Worm (Caenorhabditis elegans): ENCODE data around the gene K04G7.1.

The K04G7.1 gene

ce11 chrIII:7203130-7203775 lies 40.7 kb downstream of the K04G7.1 start (continued):
- TF ChIP-seq blmp-1 (tag; optimal IDR thresholded peaks at IDR 0.05) (peak; percentile 89), nhr-90 (tag; optimal IDR thresholded peaks at IDR 0.05; ENCODE audit: poor library complexity) (peak; percentile 36), nhr-85 (tag) (peak; percentile 89), nhr-71 (tag; optimal IDR thresholded peaks at IDR 0.05) (peak; percentile 57), egl-27 (tag; optimal IDR thresholded peaks at IDR 0.05) (peak in 1 of 2 experiments; percentile 6), tlp-1 (tag; optimal IDR thresholded peaks at IDR 0.05) (no peak), unc-30 (tag; optimal IDR thresholded peaks at IDR 0.05) (no peak), nhr-47 (tag; optimal IDR thresholded peaks at IDR 0.05) (no peak), lin-35 (GFP tag; optimal IDR thresholded peaks at IDR 0.05) (peak in 1 of 2 experiments; percentile 52), efl-1 (optimal IDR thresholded peaks at IDR 0.05) (peak in 1 of 2 experiments; percentile 8), efl-1 (GFP tag; optimal IDR thresholded peaks at IDR 0.05 in 1 of 2) (peak in 1 of 2 experiments; percentile 87), rnt-1 (tag; optimal IDR thresholded peaks at IDR 0.05) (no peak), ceh-8 (GFP tag; optimal IDR thresholded peaks at IDR 0.05) (no peak), nhr-28 (tag; optimal IDR thresholded peaks at IDR 0.05) (no peak), unc-130 (tag; optimal IDR thresholded peaks at IDR 0.05) (no peak), dsc-1 (tag; optimal IDR thresholded peaks at IDR 0.05) (no peak), mep-1 (tag; optimal IDR thresholded peaks at IDR 0.05) (peak; percentile 34), dpl-1 (GFP tag; optimal IDR thresholded peaks at IDR 0.05) (peak in 1 of 3 experiments; percentile 5), nhr-20 (tag; optimal IDR thresholded peaks at IDR 0.05) (peak; percentile 51)

- TF ChIP-seq pag-3 (tag; optimal IDR thresholded peaks at IDR 0.05; ENCODE audit: borderline replicate concordance, insufficient read depth) (no peak), vab-15 (tag; optimal IDR thresholded peaks at IDR 0.05) (no peak), zip-4 (GFP tag; optimal IDR thresholded peaks at IDR 0.05) (peak; percentile 45), xbp-1 (tag; optimal IDR thresholded peaks at IDR 0.05) (peak; percentile 91), efl-1 (optimal IDR thresholded peaks at IDR 0.05) (peak; percentile 91 to 94), efl-1 (GFP tag; optimal IDR thresholded peaks at IDR 0.05 in 1 of 2) (peak; percentile 81 to 98), alr-1 (tag; optimal IDR thresholded peaks at IDR 0.05; ENCODE audit: borderline replicate concordance) (no peak), blmp-1 (tag; optimal IDR thresholded peaks at IDR 0.05) (peak; percentile 80), sptf-1 (tag; optimal IDR thresholded peaks at IDR 0.05) (no peak), nhr-19 (GFP tag; conservative IDR thresholded peaks at IDR 0.05) (peak; percentile 91), lin-13 (GFP tag; optimal IDR thresholded peaks at IDR 0.05) (peak; percentile 83), mab-9 (GFP tag; IDR thresholded peaks at IDR 0.05) (no peak), nhr-237 (tag; optimal IDR thresholded peaks at IDR 0.05) (peak; percentile 62), isw-1 (GFP tag; IDR thresholded peaks at IDR 0.05) (peak; percentile 90), nhr-71 (tag; optimal IDR thresholded peaks at IDR 0.05) (peak; percentile 93), irx-1 (tag; optimal IDR thresholded peaks at IDR 0.05) (peak; percentile 67), C16A3.4 (tag; optimal IDR thresholded peaks at IDR 0.05) (peak; percentile 97), fkh-10 (GFP tag; optimal IDR thresholded peaks at IDR 0.05) (peak; percentile 77), ceh-8 (GFP tag; optimal IDR thresholded peaks at IDR 0.05) (peak; percentile 12), zag-1 (tag; optimal IDR thresholded peaks at IDR 0.05) (no peak), grh-1 (GFP tag; IDR thresholded peaks at IDR 0.05) (peak; percentile 80), ama-1 (optimal IDR thresholded peaks at IDR 0.05) (peak; percentile 55), ceh-82 (tag; optimal IDR thresholded peaks at IDR 0.05) (peak; percentile 81 to 90 (median 86)), jun-1 (tag; optimal IDR thresholded peaks at IDR 0.05) (peak; percentile 81), unc-130 (tag; optimal IDR thresholded peaks at IDR 0.05) (peak; percentile 95), unc-62 (GFP tag; optimal IDR thresholded peaks at IDR 0.05) (no peak), lin-35 (GFP tag; optimal IDR thresholded peaks at IDR 0.05) (peak; percentile 85 to 92), elt-2 (tag; optimal IDR thresholded peaks at IDR 0.05) (peak; percentile 57), nhr-85 (tag) (peak; percentile 95), nhr-12 (tag; optimal IDR thresholded peaks at IDR 0.05) (no peak), efl-3 (GFP tag; optimal IDR thresholded peaks at IDR 0.05) (no peak), sup-37 (GFP tag; optimal IDR thresholded peaks at IDR 0.05) (no peak), fos-1 (tag; optimal IDR thresholded peaks at IDR 0.05) (peak; percentile 80), nhr-84 (tag; optimal IDR thresholded peaks at IDR 0.05) (no peak), unc-98 (GFP tag; IDR thresholded peaks at IDR 0.05) (no peak), ceh-90 (tag; optimal IDR thresholded peaks at IDR 0.05) (peak; percentile 33), dpl-1 (GFP tag; optimal IDR thresholded peaks at IDR 0.05) (peak; percentile 81 to 86 (median 85)), nhr-11 (tag; optimal IDR thresholded peaks at IDR 0.05) (peak; percentile 88), nhr-76 (tag; optimal IDR thresholded peaks at IDR 0.05) (no peak)
Measured at ce11 chrIII:7207903-7208497, 45.5 kb downstream of the K04G7.1 start, which contains the start of gene rpl-6. rpl-6 (plus strand) TSS chrIII:7208447.

Measured in whole organism, L1 larva.